Worm (Caenorhabditis elegans) whole organism, late embryonic: Measurements from ENCODE around the gene col-98.

ENCODE experiments used
- C08G9.2 ChIP-seq: sonication (generic microtip); optimal IDR thresholded peaks from 2 replicates; lab custom pipeline; 2016; ENCODE audit warnings: mild to moderate bottlenecking, missing genetic modification characterization, moderate library complexity, missing compliant biosample characterization
- C38D4.7 ChIP-seq: fragments of 200-800 bp; sonication (Bioruptor generic); optimal IDR thresholded peaks from 2 replicates; lab custom pipeline; 2018; ENCODE audit warnings: mild to moderate bottlenecking, missing genetic modification characterization, moderate library complexity, missing compliant biosample characterization
- F13H6.1 ChIP-seq: sonication (generic microtip); optimal IDR thresholded peaks from 2 replicates; lab custom pipeline; 2016; ENCODE audit warnings: missing genetic modification characterization, missing compliant biosample characterization
- K09A11.1 ChIP-seq: sonication (generic microtip); optimal IDR thresholded peaks from 2 replicates; lab custom pipeline; 2017; ENCODE audit warnings: antibody characterized with exemption, mild to moderate bottlenecking, missing genetic modification characterization, missing compliant biosample characterization; ENCODE audit not compliant: insufficient read depth
- T23F11.4 ChIP-seq: fragments of 200-800 bp; sonication (Bioruptor generic); optimal IDR thresholded peaks from 2 replicates; lab custom pipeline; 2018; ENCODE audit warnings: mild to moderate bottlenecking, missing genetic modification characterization, missing compliant biosample characterization
- Y22D7AL.16 ChIP-seq: sonication (generic microtip); optimal IDR thresholded peaks from 2 replicates; lab custom pipeline; 2016; ENCODE audit warnings: missing genetic modification characterization, missing compliant biosample characterization
- ama-1 ChIP-seq: fragments of 150-350 bp; optimal IDR thresholded peaks from 2 replicates; lab custom pipeline; 2014
- ceh-14 ChIP-seq: sonication (generic microtip); optimal IDR thresholded peaks from 2 replicates; lab custom pipeline; 2016; ENCODE audit warnings: missing genotype, missing genetic modification characterization, missing compliant biosample characterization
- ceh-18 ChIP-seq: sonication (generic microtip); optimal IDR thresholded peaks from 2 replicates; lab custom pipeline; 2016; ENCODE audit warnings: missing genetic modification characterization, missing compliant biosample characterization
- ceh-19 ChIP-seq: fragments of 200-800 bp; sonication (Bioruptor generic); optimal IDR thresholded peaks from 2 replicates; lab custom pipeline; 2018; ENCODE audit warnings: mild to moderate bottlenecking, missing genetic modification characterization, missing compliant biosample characterization
- ceh-24 ChIP-seq: sonication (generic microtip); optimal IDR thresholded peaks from 2 replicates; lab custom pipeline; 2016; ENCODE audit warnings: mild to moderate bottlenecking, missing genetic modification characterization, missing compliant biosample characterization
- ceh-31 ChIP-seq: sonication (generic microtip); optimal IDR thresholded peaks from 2 replicates; lab custom pipeline; 2016; ENCODE audit warnings: missing genetic modification characterization, missing compliant biosample characterization
- ceh-45 ChIP-seq: fragments of 200-800 bp; sonication (Bioruptor generic); IDR thresholded peaks from 2 replicates; pipeline ENCODE4 v1.3.6; 2022; ENCODE audit warnings: missing genetic modification reagents, missing genetic modification characterization, missing compliant biosample characterization
- ceh-48 ChIP-seq: sonication (generic microtip); optimal IDR thresholded peaks from 2 replicates; lab custom pipeline; 2016; ENCODE audit warnings: missing genetic modification characterization, inconsistent platforms, missing compliant biosample characterization
- elt-2 ChIP-seq: sonication (generic microtip); optimal IDR thresholded peaks from 2 replicates; lab custom pipeline; 2016; ENCODE audit warnings: missing genetic modification reagents, missing genetic modification characterization, missing compliant biosample characterization
- elt-4 ChIP-seq: sonication (generic microtip); optimal IDR thresholded peaks from 2 replicates; lab custom pipeline; 2016; ENCODE audit warnings: missing genetic modification characterization, missing compliant biosample characterization
- eyg-1 ChIP-seq: sonication (generic microtip); optimal IDR thresholded peaks from 2 replicates; lab custom pipeline; 2016; ENCODE audit warnings: missing genotype, missing genetic modification characterization, missing compliant biosample characterization
- fax-1 ChIP-seq: sonication (generic microtip); optimal IDR thresholded peaks from 2 replicates; lab custom pipeline; 2016; ENCODE audit warnings: missing genotype, missing genetic modification characterization, missing compliant biosample characterization
- fkh-10 ChIP-seq: fragments of 150-350 bp; optimal IDR thresholded peaks from 2 replicates; lab custom pipeline; 2014; ENCODE audit warnings: missing biosample characterization, missing genetic modification reagents, missing genetic modification characterization
- gmeb-2 ChIP-seq: sonication (generic microtip); optimal IDR thresholded peaks from 2 replicates; lab custom pipeline; 2016; ENCODE audit warnings: missing genetic modification characterization, inconsistent platforms, missing compliant biosample characterization
- hlh-13 ChIP-seq: fragments of 200-800 bp; sonication (Bioruptor generic); optimal IDR thresholded peaks from 2 replicates; lab custom pipeline; 2018; ENCODE audit warnings: mild to moderate bottlenecking, missing genetic modification characterization, missing compliant biosample characterization
- hlh-15 ChIP-seq: sonication (generic microtip); optimal IDR thresholded peaks from 2 replicates; lab custom pipeline; 2016; ENCODE audit warnings: missing genetic modification characterization, missing compliant biosample characterization
- hlh-30 ChIP-seq: sonication (generic microtip); optimal IDR thresholded peaks from 2 replicates; lab custom pipeline; 2017; ENCODE audit warnings: antibody characterized with exemption, missing genetic modification characterization, missing compliant biosample characterization; ENCODE audit not compliant: insufficient read depth
- hlh-6 ChIP-seq: sonication (generic microtip); optimal IDR thresholded peaks from 2 replicates; lab custom pipeline; 2016; ENCODE audit warnings: missing genotype, missing genetic modification characterization, missing compliant biosample characterization
- hlh-8 ChIP-seq: sonication (generic microtip); optimal IDR thresholded peaks from 2 replicates; lab custom pipeline; 2016; ENCODE audit warnings: missing genotype, missing genetic modification characterization, missing compliant biosample characterization
- madf-2 ChIP-seq: sonication (generic microtip); optimal IDR thresholded peaks from 2 replicates; lab custom pipeline; 2017; ENCODE audit warnings: missing genetic modification characterization, missing compliant biosample characterization
- nfya-1 ChIP-seq: sonication (generic microtip); optimal IDR thresholded peaks from 2 replicates; lab custom pipeline; 2017; ENCODE audit warnings: missing genetic modification characterization, mild to moderate bottlenecking, missing compliant biosample characterization, antibody characterized with exemption, moderate library complexity
- nhr-11 ChIP-seq: fragments of 150-350 bp; optimal IDR thresholded peaks from 2 replicates; lab custom pipeline; 2014; ENCODE audit warnings: missing biosample characterization, missing genetic modification characterization
- odd-2 ChIP-seq: sonication (generic microtip); optimal IDR thresholded peaks from 2 replicates; lab custom pipeline; 2017; ENCODE audit warnings: antibody characterized with exemption, mild to moderate bottlenecking, missing genetic modification characterization, missing compliant biosample characterization
- pag-3 ChIP-seq: sonication (generic microtip); optimal IDR thresholded peaks from 2 replicates; lab custom pipeline; 2016; ENCODE audit warnings: missing compliant biosample characterization, missing genetic modification characterization, borderline replicate concordance
- pax-1 ChIP-seq: fragments of 150-350 bp; optimal IDR thresholded peaks from 2 replicates; lab custom pipeline; 2014; ENCODE audit warnings: missing biosample characterization, missing genetic modification characterization
- pha-2 ChIP-seq: sonication (generic microtip); optimal IDR thresholded peaks from 2 replicates; lab custom pipeline; 2017; ENCODE audit warnings: mild to moderate bottlenecking, missing genetic modification characterization, missing compliant biosample characterization
- pha-4 ChIP-seq: fragments of 150-350 bp; optimal IDR thresholded peaks from 2 replicates; lab custom pipeline; 2018; ENCODE audit warnings: missing biosample characterization, missing genetic modification reagents, missing genetic modification characterization
- pqm-1 ChIP-seq: sonication (generic microtip); optimal IDR thresholded peaks from 2 replicates; lab custom pipeline; 2016; ENCODE audit warnings: missing genetic modification characterization, missing compliant biosample characterization
- pros-1 ChIP-seq: fragments of 150-350 bp; optimal IDR thresholded peaks from 2 replicates; lab custom pipeline; 2014; ENCODE audit warnings: missing biosample characterization, missing genetic modification reagents, missing genetic modification characterization
- sox-4 ChIP-seq: sonication (generic microtip); optimal IDR thresholded peaks from 2 replicates; lab custom pipeline; 2017; ENCODE audit warnings: mild to moderate bottlenecking, missing genetic modification characterization, inconsistent platforms, missing compliant biosample characterization
- syd-9 ChIP-seq: sonication (generic microtip); optimal IDR thresholded peaks from 2 replicates; lab custom pipeline; 2016; ENCODE audit warnings: mild to moderate bottlenecking, missing genetic modification characterization, moderate library complexity, missing compliant biosample characterization
- tbx-2 ChIP-seq: sonication (generic microtip); optimal IDR thresholded peaks from 2 replicates; lab custom pipeline; 2016; ENCODE audit warnings: missing genetic modification characterization, missing compliant biosample characterization
- unc-55 ChIP-seq: sonication (generic microtip); optimal IDR thresholded peaks from 2 replicates; lab custom pipeline; 2017; ENCODE audit warnings: missing biosample characterization, missing genetic modification reagents, missing genetic modification characterization
- ztf-16 ChIP-seq: sonication (generic microtip); optimal IDR thresholded peaks from 2 replicates; lab custom pipeline; 2017; ENCODE audit warnings: missing genetic modification characterization, missing compliant biosample characterization

Gene col-98

ce11 chrIII:13018619-13019018 is at the start of gene col-98:
Gene col-98, plus strand, starts transcription at chrIII:13019008.
- no peak for TF ChIP-seq ceh-19 (GFP tag; lab: Kevin White, UChicago)
- no peak for TF ChIP-seq hlh-15 (tag; lab: Kevin White, UChicago)
- TF ChIP-seq gmeb-2 (tag; lab: Kevin White, UChicago), result no peak
- no peak for TF ChIP-seq madf-2
- TF ChIP-seq Y22D7AL.16 (tag; lab: Kevin White, UChicago), result no peak
- TF ChIP-seq syd-9 (tag; lab: Kevin White, UChicago), result no peak
- TF ChIP-seq hlh-6, result no peak
- TF ChIP-seq ceh-48 (tag; lab: Kevin White, UChicago), result no peak
- TF ChIP-seq ceh-24 (tag; lab: Kevin White, UChicago), result no peak
- TF ChIP-seq elt-2 (tag; lab: Kevin White, UChicago), result no peak
- TF ChIP-seq pha-2 (tag; lab: Kevin White, UChicago), result no peak
- TF ChIP-seq pax-1 (tag; lab: Kevin White, UChicago), result no peak
- TF ChIP-seq K09A11.1 (tag; lab: Kevin White, UChicago), result no peak

- TF ChIP-seq pros-1, result no peak
- no peak for TF ChIP-seq ztf-16 (tag; lab: Kevin White, UChicago)
- TF ChIP-seq nfya-1 (tag; lab: Kevin White, UChicago), result peak; percentile 31
- TF ChIP-seq ceh-18 (tag; lab: Kevin White, UChicago), result no peak
- no peak for TF ChIP-seq ceh-24 (tag; lab: Kevin White, UChicago)
- TF ChIP-seq ceh-48 (tag; lab: Kevin White, UChicago), result no peak
- TF ChIP-seq fax-1 (tag; lab: Kevin White, UChicago), result no peak
- no peak for TF ChIP-seq hlh-8 (tag; lab: Kevin White, UChicago)
- TF ChIP-seq F13H6.1 (tag; lab: Kevin White, UChicago), result no peak
- TF ChIP-seq nhr-11 (tag; lab: Kevin White, UChicago), result no peak
- no peak for TF ChIP-seq ceh-45 (GFP tag; lab: Robert Waterston, UW)
- no peak for TF ChIP-seq K09A11.1 (tag; lab: Kevin White, UChicago)
- TF ChIP-seq unc-55 (GFP tag; lab: Kevin White, UChicago), result peak; percentile 87
- no peak for TF ChIP-seq hlh-30 (tag; lab: Kevin White, UChicago)
These were observed 46.9 kb upstream of the col-98 start for ce11 chrIII:12971828-12972379.

- TF ChIP-seq madf-2 (no peak), elt-4 (tag; lab: Kevin White, UChicago) (no peak), pha-2 (tag; lab: Kevin White, UChicago) (no peak), nfya-1 (tag; lab: Kevin White, UChicago) (no peak), ceh-14 (tag; lab: Kevin White, UChicago) (no peak), odd-2 (tag; lab: Kevin White, UChicago) (no peak), C38D4.7 (GFP tag; lab: Kevin White, UChicago) (no peak), pha-4 (no peak), pag-3 (tag; lab: Kevin White, UChicago) (no peak), elt-2 (tag; lab: Kevin White, UChicago) (no peak), Y22D7AL.16 (tag; lab: Kevin White, UChicago) (no peak), fax-1 (tag; lab: Kevin White, UChicago) (no peak), ama-1 (lab: Kevin White, UChicago) (no peak), eyg-1 (tag; lab: Kevin White, UChicago) (no peak)
These were observed 46.4 kb upstream of the col-98 start, which contains the start of gene bckd-1A for ce11 chrIII:12972398-12972797. Gene bckd-1A, minus strand, starts transcription at chrIII:12972498.

- TF ChIP-seq odd-2 (tag; lab: Kevin White, UChicago), result no peak
- TF ChIP-seq fkh-10 (GFP tag; lab: Kevin White, UChicago), result no peak
- no peak for TF ChIP-seq tbx-2 (tag; lab: Kevin White, UChicago)
- no peak for TF ChIP-seq sox-4 (tag; lab: Kevin White, UChicago)
- no peak for TF ChIP-seq hlh-13 (GFP tag; lab: Kevin White, UChicago)
- TF ChIP-seq pqm-1, result no peak
- no peak for TF ChIP-seq T23F11.4
- no peak for TF ChIP-seq ceh-31 (tag; lab: Kevin White, UChicago)
- no peak for TF ChIP-seq ceh-18 (tag; lab: Kevin White, UChicago)
- no peak for TF ChIP-seq C08G9.2 (tag; lab: Kevin White, UChicago)
These were observed 41.2 kb upstream of the col-98 start, which contains the start of gene ZK1010.2 for ce11 chrIII:12977559-12977958. Gene ZK1010.2, minus strand, starts transcription at chrIII:12977862.
